Worm (Caenorhabditis elegans) whole organism, early embryonic: ENCODE results near the gene poml-1.

Source experiments
- B0310.2 ChIP-seq: sonication (generic microtip); optimal IDR thresholded peaks from 2 replicates; lab custom pipeline; 2016; ENCODE audit warnings: mild to moderate bottlenecking, missing genetic modification characterization, missing compliant biosample characterization
- F13C5.2 ChIP-seq: sonication (generic microtip); optimal IDR thresholded peaks from 2 replicates; lab custom pipeline; 2017; ENCODE audit warnings: mild to moderate bottlenecking, missing genetic modification characterization, inconsistent platforms, missing compliant biosample characterization
- aly-1 ChIP-seq: sonication (generic microtip); optimal IDR thresholded peaks from 2 replicates; lab custom pipeline; 2016; ENCODE audit warnings: missing genetic modification characterization, missing compliant biosample characterization
- ama-1 ChIP-seq: fragments of 150-350 bp; optimal IDR thresholded peaks from 2 replicates; lab custom pipeline; 2014
- ceh-13 ChIP-seq: fragments of 200-800 bp; sonication (Bioruptor generic); optimal IDR thresholded peaks from 2 replicates; lab custom pipeline; 2018; ENCODE audit warnings: mild to moderate bottlenecking, missing genetic modification characterization, missing compliant biosample characterization
- ceh-36 ChIP-seq: sonication (generic microtip); optimal IDR thresholded peaks from 2 replicates; lab custom pipeline; 2016; ENCODE audit warnings: missing genetic modification characterization, inconsistent platforms, missing compliant biosample characterization
- ets-7 ChIP-seq: sonication (generic microtip); optimal IDR thresholded peaks from 2 replicates; lab custom pipeline; 2016; ENCODE audit warnings: missing genotype, missing genetic modification characterization, missing compliant biosample characterization
- flt-1 ChIP-seq: fragments of 200-800 bp; sonication (Bioruptor generic); IDR thresholded peaks from 2 replicates; pipeline ENCODE4 v1.3.6; 2022; ENCODE audit warnings: missing genetic modification characterization, missing compliant biosample characterization
- hmbx-1 ChIP-seq: sonication (generic microtip); optimal IDR thresholded peaks from 2 replicates; lab custom pipeline; 2016; ENCODE audit warnings: mild to moderate bottlenecking, missing genetic modification characterization, missing compliant biosample characterization
- hmg-4 ChIP-seq: fragments of 200-800 bp; sonication (Bioruptor generic); optimal IDR thresholded peaks from 2 replicates; lab custom pipeline; 2018; ENCODE audit warnings: mild to moderate bottlenecking, missing genetic modification characterization, missing compliant biosample characterization
- hnd-1 ChIP-seq: sonication (generic microtip); optimal IDR thresholded peaks from 2 replicates; lab custom pipeline; 2016; ENCODE audit warnings: missing genetic modification characterization, missing compliant biosample characterization
- pes-1 ChIP-seq: fragments of 200-800 bp; sonication (Bioruptor generic); IDR thresholded peaks from 2 replicates; pipeline ENCODE4 v1.3.6; 2022; ENCODE audit warnings: missing genetic modification reagents, missing genetic modification characterization, missing compliant biosample characterization
- scrt-1 ChIP-seq: fragments of 200-800 bp; sonication (Bioruptor generic); IDR thresholded peaks from 2 replicates; pipeline ENCODE4 v1.3.6; 2022; ENCODE audit warnings: missing genetic modification characterization, missing compliant biosample characterization
- sea-1 ChIP-seq: fragments of 200-800 bp; sonication (Bioruptor generic); conservative IDR thresholded peaks from 2 replicates; pipeline ENCODE4 v1.3.6; 2022; ENCODE audit warnings: missing genetic modification characterization, missing compliant biosample characterization
- tbx-11 ChIP-seq: fragments of 200-800 bp; sonication (Bioruptor generic); IDR thresholded peaks from 2 replicates; pipeline ENCODE4 v1.3.6; 2022; ENCODE audit warnings: missing genetic modification characterization, missing compliant biosample characterization
- tbx-37 ChIP-seq: fragments of 200-800 bp; sonication (Bioruptor generic); conservative IDR thresholded peaks from 2 replicates; pipeline ENCODE4 v1.3.6; 2022; ENCODE audit warnings: missing genetic modification reagents, missing genetic modification characterization, missing compliant biosample characterization
- tra-4 ChIP-seq: sonication (generic microtip); optimal IDR thresholded peaks from 2 replicates; lab custom pipeline; 2017; ENCODE audit warnings: missing genetic modification characterization, missing compliant biosample characterization

Gene poml-1

ce11 chrX:13687655-13688054 is 35.1 kb downstream of the poml-1 start, which contains the start of gene adm-2:
Gene adm-2 (plus strand): TSS chrX:13687955.
- TF ChIP-seq aly-1 (tag; lab: Kevin White, UChicago) (no peak), tra-4 (tag; lab: Kevin White, UChicago) (no peak), hmbx-1 (tag; lab: Kevin White, UChicago) (no peak), tbx-11 (GFP tag; lab: Robert Waterston, UW) (no peak), scrt-1 (GFP tag; lab: Robert Waterston, UW) (no peak)

- TF ChIP-seq hmg-4 (GFP tag; lab: Kevin White, UChicago) (peak; percentile 36), aly-1 (tag; lab: Kevin White, UChicago) (peak; percentile 30), F13C5.2 (tag; lab: Kevin White, UChicago) (peak; percentile 7), pes-1 (GFP tag; lab: Robert Waterston, UW) (no peak)
Measured at ce11 chrX:13687111-13687512, 35.6 kb downstream of the poml-1 start.

- TF ChIP-seq B0310.2 (tag; lab: Kevin White, UChicago) (no peak), sea-1 (no peak), tbx-37 (no peak), tra-4 (tag; lab: Kevin White, UChicago) (no peak), ceh-13 (no peak), flt-1 (no peak), ama-1 (lab: Kevin White, UChicago) (no peak), hmbx-1 (tag; lab: Kevin White, UChicago) (no peak), scrt-1 (GFP tag; lab: Robert Waterston, UW) (no peak), aly-1 (tag; lab: Kevin White, UChicago) (no peak), pes-1 (GFP tag; lab: Robert Waterston, UW) (no peak), ets-7 (tag; lab: Kevin White, UChicago) (no peak), tbx-11 (GFP tag; lab: Robert Waterston, UW) (no peak), F13C5.2 (tag; lab: Kevin White, UChicago) (no peak), hnd-1 (tag; lab: Kevin White, UChicago) (no peak), ceh-36 (no peak), hmg-4 (GFP tag; lab: Kevin White, UChicago) (no peak)
Measured at ce11 chrX:13685725-13686124, 37.0 kb downstream of the poml-1 start.

ce11 chrX:13676892-13677291 is 45.8 kb downstream of the poml-1 start, which contains the start of gene gck-4:
Gene gck-4 (plus strand): TSS chrX:13677192.
- TF ChIP-seq sea-1 (no peak), tbx-37 (no peak), hmbx-1 (tag; lab: Kevin White, UChicago) (no peak), ets-7 (tag; lab: Kevin White, UChicago) (no peak), ceh-36 (no peak), hnd-1 (tag; lab: Kevin White, UChicago) (no peak), ama-1 (lab: Kevin White, UChicago) (no peak), scrt-1 (GFP tag; lab: Robert Waterston, UW) (no peak), ceh-13 (no peak), tra-4 (tag; lab: Kevin White, UChicago) (no peak), tbx-11 (GFP tag; lab: Robert Waterston, UW) (no peak), hmg-4 (GFP tag; lab: Kevin White, UChicago) (no peak), pes-1 (GFP tag; lab: Robert Waterston, UW) (no peak), flt-1 (no peak), B0310.2 (tag; lab: Kevin White, UChicago) (no peak), F13C5.2 (tag; lab: Kevin White, UChicago) (no peak), aly-1 (tag; lab: Kevin White, UChicago) (no peak)

ce11 chrX:13675444-13675843 is 47.3 kb downstream of the poml-1 start:
- TF ChIP-seq sea-1 (no peak), hmg-4 (GFP tag; lab: Kevin White, UChicago) (peak; percentile 68), tbx-11 (GFP tag; lab: Robert Waterston, UW) (no peak), B0310.2 (tag; lab: Kevin White, UChicago) (peak; percentile 34)

- TF ChIP-seq hmg-4 (GFP tag; lab: Kevin White, UChicago) (no peak), ceh-36 (no peak), flt-1 (no peak), tbx-11 (GFP tag; lab: Robert Waterston, UW) (no peak), hmbx-1 (tag; lab: Kevin White, UChicago) (no peak), ets-7 (tag; lab: Kevin White, UChicago) (no peak)
Measured at ce11 chrX:13672622-13673021, 50.1 kb downstream of the poml-1 start.

- TF ChIP-seq sea-1 = no peak
Measured at ce11 chrX:13670966-13671365, 51.8 kb downstream of the poml-1 start.

ce11 chrX:13669641-13670040 is 53.1 kb downstream of the poml-1 start:
- TF ChIP-seq sea-1 = no peak
- no peak for TF ChIP-seq B0310.2 (tag; lab: Kevin White, UChicago)
- TF ChIP-seq hmbx-1 (tag; lab: Kevin White, UChicago) = no peak
- TF ChIP-seq F13C5.2 (tag; lab: Kevin White, UChicago) = no peak
- no peak for TF ChIP-seq hnd-1 (tag; lab: Kevin White, UChicago)
- TF ChIP-seq tbx-37 = no peak
- no peak for TF ChIP-seq tra-4 (tag; lab: Kevin White, UChicago)
- no peak for TF ChIP-seq scrt-1 (GFP tag; lab: Robert Waterston, UW)
- no peak for TF ChIP-seq flt-1
- no peak for TF ChIP-seq ceh-36
- TF ChIP-seq hmg-4 (GFP tag; lab: Kevin White, UChicago) = no peak
- TF ChIP-seq ets-7 (tag; lab: Kevin White, UChicago) = no peak
